Worm (Caenorhabditis elegans) whole organism, L2 larva: Measurements from ENCODE around the gene F59E12.1.

ENCODE experiments used
- C34F6.9 ChIP-seq: fragments of 150-350 bp; optimal IDR thresholded peaks from 2 replicates; lab custom pipeline; 2014; ENCODE audit warnings: missing biosample characterization, missing genetic modification characterization
- F13H6.1 ChIP-seq: sonication (generic microtip); optimal IDR thresholded peaks from 2 replicates; lab custom pipeline; 2016; ENCODE audit warnings: missing genetic modification characterization, missing compliant biosample characterization
- R02D3.7 ChIP-seq: fragments of 150-350 bp; optimal IDR thresholded peaks from 2 replicates; lab custom pipeline; 2014; ENCODE audit warnings: missing biosample characterization, missing genetic modification characterization
- Y55F3AM.14 ChIP-seq: fragments of 200-800 bp; sonication (Bioruptor generic); optimal IDR thresholded peaks from 2 replicates; lab custom pipeline; 2018; ENCODE audit warnings: mild to moderate bottlenecking, missing genetic modification characterization, missing compliant biosample characterization
- ZK546.5 ChIP-seq: sonication (generic microtip); optimal IDR thresholded peaks from 2 replicates; lab custom pipeline; 2017; ENCODE audit warnings: missing biosample characterization, missing genetic modification characterization
- aly-2 ChIP-seq: fragments of 150-350 bp; optimal IDR thresholded peaks from 2 replicates; lab custom pipeline; 2014; ENCODE audit warnings: missing biosample characterization, missing genetic modification characterization
- blmp-1 ChIP-seq: sonication (generic microtip); optimal IDR thresholded peaks from 2 replicates; lab custom pipeline; 2017; ENCODE audit warnings: missing genetic modification characterization, mild to moderate bottlenecking, missing compliant biosample characterization, antibody characterized with exemption, moderate library complexity; ENCODE audit not compliant: insufficient read depth
- ceh-16 ChIP-seq: fragments of 150-350 bp; optimal IDR thresholded peaks from 2 replicates; lab custom pipeline; 2014; ENCODE audit warnings: missing biosample characterization, missing genetic modification characterization
- ceh-82 ChIP-seq: fragments of 150-350 bp; optimal IDR thresholded peaks from 2 replicates; lab custom pipeline; 2014; ENCODE audit warnings: missing biosample characterization, missing genetic modification characterization
- dmd-4 ChIP-seq: sonication (generic microtip); optimal IDR thresholded peaks from 2 replicates; lab custom pipeline; 2017; ENCODE audit warnings: missing biosample characterization, missing genetic modification characterization
- egl-27 ChIP-seq: sonication (generic microtip); optimal IDR thresholded peaks from 3 replicates; lab custom pipeline; 2017; ENCODE audit warnings: missing biosample characterization, missing genetic modification reagents, missing genetic modification characterization
- elt-1 ChIP-seq: fragments of 150-350 bp; optimal IDR thresholded peaks from 2 replicates; lab custom pipeline; 2014; ENCODE audit warnings: missing biosample characterization, missing genetic modification characterization
- elt-3 ChIP-seq: sonication (generic microtip); optimal IDR thresholded peaks from 2 replicates; lab custom pipeline; 2017; ENCODE audit warnings: missing biosample characterization, missing genetic modification characterization
- gmeb-1 ChIP-seq: fragments of 150-350 bp; optimal IDR thresholded peaks from 2 replicates; lab custom pipeline; 2014; ENCODE audit warnings: missing biosample characterization, missing genetic modification characterization
- lin-11 ChIP-seq: fragments of 150-350 bp; sonication (generic microtip); optimal IDR thresholded peaks from 2 replicates; lab custom pipeline; 2014; ENCODE audit warnings: missing biosample characterization, missing genetic modification characterization, inconsistent platforms, mixed read lengths
- lin-13 ChIP-seq: fragments of 150-350 bp; optimal IDR thresholded peaks from 2 replicates; lab custom pipeline; 2014; ENCODE audit warnings: missing biosample characterization, missing genetic modification reagents, missing genetic modification characterization
- lin-39 ChIP-seq: fragments of 150-350 bp; optimal IDR thresholded peaks from 2 replicates; lab custom pipeline; 2014; ENCODE audit warnings: missing biosample characterization, missing genetic modification reagents, missing genetic modification characterization
- mbf-1 ChIP-seq: sonication (generic microtip); optimal IDR thresholded peaks from 2 replicates; lab custom pipeline; 2017; ENCODE audit warnings: missing biosample characterization, missing genetic modification characterization
- nhr-11 ChIP-seq: fragments of 150-350 bp; optimal IDR thresholded peaks from 2 replicates; lab custom pipeline; 2014; ENCODE audit warnings: missing biosample characterization, missing genetic modification characterization
- nhr-129 ChIP-seq: fragments of 150-350 bp; optimal IDR thresholded peaks from 2 replicates; lab custom pipeline; 2014; ENCODE audit warnings: missing biosample characterization, missing genetic modification characterization
- nhr-21 ChIP-seq: fragments of 150-350 bp; optimal IDR thresholded peaks from 2 replicates; lab custom pipeline; 2014; ENCODE audit warnings: missing biosample characterization, missing genetic modification characterization
- nhr-23 ChIP-seq: fragments of 150-350 bp; optimal IDR thresholded peaks from 2 replicates; lab custom pipeline; 2014; ENCODE audit warnings: missing biosample characterization, missing genetic modification reagents, missing genetic modification characterization
- nhr-237 ChIP-seq: fragments of 150-350 bp; optimal IDR thresholded peaks from 2 replicates; lab custom pipeline; 2014; ENCODE audit warnings: missing biosample characterization, missing genetic modification characterization
- nhr-25 ChIP-seq: fragments of 150-350 bp; sonication (generic microtip); optimal IDR thresholded peaks from 3 replicates; lab custom pipeline; 2014; ENCODE audit warnings: missing biosample characterization, missing genetic modification characterization
- nhr-6 ChIP-seq: fragments of 150-350 bp; optimal IDR thresholded peaks from 2 replicates; lab custom pipeline; 2014; ENCODE audit warnings: missing biosample characterization, missing genetic modification characterization
- nhr-77 ChIP-seq: fragments of 150-350 bp; optimal IDR thresholded peaks from 2 replicates; lab custom pipeline; 2014; ENCODE audit warnings: missing biosample characterization, missing genetic modification characterization
- peb-1 ChIP-seq: fragments of 150-350 bp; optimal IDR thresholded peaks from 2 replicates; lab custom pipeline; 2014; ENCODE audit warnings: missing biosample characterization, missing genetic modification characterization
- sem-4 ChIP-seq: fragments of 150-350 bp; optimal IDR thresholded peaks from 2 replicates; lab custom pipeline; 2014; ENCODE audit warnings: missing biosample characterization, missing genetic modification reagents, missing genetic modification characterization
- skn-1 ChIP-seq: sonication (generic microtip); optimal IDR thresholded peaks from 2 replicates; lab custom pipeline; 2017; ENCODE audit warnings: missing biosample characterization, missing genetic modification characterization
- sma-3 ChIP-seq: sonication (generic microtip); optimal IDR thresholded peaks from 2 replicates; lab custom pipeline; 2016; ENCODE audit warnings: missing genetic modification reagents, missing genetic modification characterization, missing compliant biosample characterization
- sma-9 ChIP-seq, 2 experiments: fragments of 150-350 bp in 1 of 2; sonication (generic microtip) in 1 of 2; optimal IDR thresholded peaks; 2 replicates each; lab custom pipeline; 2014 to 2016; ENCODE audit warnings: missing genetic modification characterization in 2 of 2, mild to moderate bottlenecking in 1 of 2, missing biosample characterization in 1 of 2, missing compliant biosample characterization in 1 of 2, missing genetic modification reagents in 1 of 2, moderate library complexity in 1 of 2
- snpc-4 ChIP-seq: fragments of 150-350 bp; optimal IDR thresholded peaks from 2 replicates; lab custom pipeline; 2014; ENCODE audit warnings: missing biosample characterization, missing genetic modification characterization
- unc-39 ChIP-seq: fragments of 150-350 bp; optimal IDR thresholded peaks from 2 replicates; lab custom pipeline; 2014; ENCODE audit warnings: missing biosample characterization, missing genetic modification characterization
- unc-62 ChIP-seq: fragments of 150-350 bp; optimal IDR thresholded peaks from 2 replicates; lab custom pipeline; 2014; ENCODE audit warnings: missing biosample characterization, missing genetic modification reagents, missing genetic modification characterization
- zag-1 ChIP-seq: fragments of 150-350 bp; optimal IDR thresholded peaks from 2 replicates; lab custom pipeline; 2014; ENCODE audit warnings: missing biosample characterization, missing genetic modification characterization
- ztf-1 ChIP-seq: fragments of 200-800 bp; sonication (Bioruptor generic); conservative IDR thresholded peaks from 2 replicates; pipeline ENCODE4 v1.3.6; 2022; ENCODE audit warnings: missing genetic modification characterization, missing compliant biosample characterization
- ztf-11 ChIP-seq: sonication (generic microtip); optimal IDR thresholded peaks from 2 replicates; lab custom pipeline; 2017; ENCODE audit warnings: missing biosample characterization, missing genetic modification characterization

Gene F59E12.1

ce11 chrII:5651426-5651825 is 2.9 kb upstream of the F59E12.1 start:
- TF ChIP-seq ceh-82 (tag; lab: Kevin White, UChicago) = no peak
- TF ChIP-seq blmp-1 = no peak
- no peak for TF ChIP-seq elt-1
- no peak for TF ChIP-seq lin-39 (tag; lab: Kevin White, UChicago)
- no peak for TF ChIP-seq nhr-237 (tag; lab: Kevin White, UChicago)
- TF ChIP-seq nhr-23 (tag; lab: Kevin White, UChicago) = no peak
- no peak for TF ChIP-seq ztf-11 (tag; lab: Kevin White, UChicago)
- no peak for TF ChIP-seq dmd-4
- TF ChIP-seq C34F6.9 = no peak
- TF ChIP-seq elt-3 (tag; lab: Kevin White, UChicago) = no peak
- TF ChIP-seq egl-27 (tag; lab: Kevin White, UChicago) = no peak
- TF ChIP-seq F13H6.1 = no peak
- no peak for TF ChIP-seq nhr-77 (tag; lab: Kevin White, UChicago)
- TF ChIP-seq nhr-129 (tag; lab: Kevin White, UChicago) = no peak

- no peak for TF ChIP-seq dmd-4
- TF ChIP-seq sma-3 (GFP tag; lab: Kevin White, UChicago) = no peak
- no peak for TF ChIP-seq ztf-11 (tag; lab: Kevin White, UChicago)
- TF ChIP-seq skn-1 (tag; lab: Kevin White, UChicago) = no peak
- TF ChIP-seq ZK546.5 (tag; lab: Kevin White, UChicago) = no peak
- TF ChIP-seq zag-1 (tag; lab: Kevin White, UChicago) = no peak
- TF ChIP-seq sma-9 (GFP tag; optimal IDR thresholded peaks at IDR 0.05; lab: Kevin White, UChicago) = no peak
- no peak for TF ChIP-seq sma-9 (tag; optimal IDR thresholded peaks at IDR 0.05; lab: Kevin White, UChicago)
- no peak for TF ChIP-seq nhr-11 (tag; lab: Kevin White, UChicago)
- TF ChIP-seq nhr-25 = no peak
- no peak for TF ChIP-seq unc-62 (GFP tag; lab: Kevin White, UChicago)
- no peak for TF ChIP-seq gmeb-1 (tag; lab: Kevin White, UChicago)
- no peak for TF ChIP-seq nhr-21 (tag; lab: Kevin White, UChicago)
- no peak for TF ChIP-seq lin-13 (GFP tag; lab: Kevin White, UChicago)
- TF ChIP-seq lin-11 (tag; lab: Kevin White, UChicago) = no peak
- no peak for TF ChIP-seq unc-39 (tag; lab: Kevin White, UChicago)
- TF ChIP-seq snpc-4 (tag; lab: Kevin White, UChicago) = no peak
- TF ChIP-seq, all 48 proteins: peak for 0
These were observed 2.0 kb upstream of the F59E12.1 start, which contains the start of gene bli-2 for ce11 chrII:5652334-5652733. TSS of gene bli-2 (minus strand) at chrII:5652434.

- TF ChIP-seq nhr-237 (tag; lab: Kevin White, UChicago) = no peak
- no peak for TF ChIP-seq nhr-21 (tag; lab: Kevin White, UChicago)
- no peak for TF ChIP-seq zag-1 (tag; lab: Kevin White, UChicago)
- TF ChIP-seq nhr-25 = no peak
- no peak for TF ChIP-seq unc-39 (tag; lab: Kevin White, UChicago)
- TF ChIP-seq nhr-129 (tag; lab: Kevin White, UChicago) = no peak
- TF ChIP-seq F13H6.1 = no peak
- TF ChIP-seq aly-2 (tag; lab: Kevin White, UChicago) = no peak
- TF ChIP-seq R02D3.7 (tag; lab: Kevin White, UChicago) = no peak
- TF ChIP-seq nhr-6 (tag; lab: Kevin White, UChicago) = no peak
- TF ChIP-seq mbf-1 (tag; lab: Kevin White, UChicago) = no peak
- no peak for TF ChIP-seq nhr-11 (tag; lab: Kevin White, UChicago)
- TF ChIP-seq sma-9 (GFP tag; optimal IDR thresholded peaks at IDR 0.05; lab: Kevin White, UChicago) = no peak
- no peak for TF ChIP-seq sma-9 (tag; optimal IDR thresholded peaks at IDR 0.05; lab: Kevin White, UChicago)
- no peak for TF ChIP-seq nhr-23 (tag; lab: Kevin White, UChicago)
- TF ChIP-seq peb-1 = no peak
These were observed 5.4 kb downstream of the F59E12.1 start, which contains the start of gene fut-3 for ce11 chrII:5659675-5660074. TSS of gene fut-3 (minus strand) at chrII:5659775.

DNA sequence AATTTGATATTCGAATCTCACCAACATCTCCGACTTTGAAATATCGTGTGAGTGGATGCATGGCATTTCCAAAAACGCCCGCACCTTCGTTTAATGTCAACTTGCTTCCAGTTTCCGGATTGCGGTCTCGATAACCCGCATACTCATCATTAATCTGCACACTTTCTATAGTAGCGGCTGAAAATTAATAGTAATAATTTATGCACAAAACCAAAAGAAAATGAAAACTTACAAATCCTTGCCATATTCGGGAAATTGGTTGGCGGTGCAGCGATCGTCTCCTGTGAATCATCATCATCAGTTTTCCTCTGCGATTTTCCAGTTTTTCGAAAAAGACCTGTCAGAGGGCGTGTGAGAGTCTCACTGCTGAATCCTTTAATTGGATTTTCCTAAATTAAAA is 5.8 kb downstream of the F59E12.1 start:
- no peak for TF ChIP-seq ztf-1 (GFP tag; lab: Robert Waterston, UW)
- no peak for TF ChIP-seq nhr-25
- TF ChIP-seq egl-27 (tag; lab: Kevin White, UChicago) = no peak
- TF ChIP-seq ZK546.5 (tag; lab: Kevin White, UChicago) = no peak
- no peak for TF ChIP-seq gmeb-1 (tag; lab: Kevin White, UChicago)
- TF ChIP-seq nhr-11 (tag; lab: Kevin White, UChicago) = no peak
- TF ChIP-seq sem-4 (tag; lab: Kevin White, UChicago) = no peak
- TF ChIP-seq F13H6.1 = no peak
- TF ChIP-seq Y55F3AM.14 (GFP tag; lab: Kevin White, UChicago) = no peak
- no peak for TF ChIP-seq ceh-16 (tag; lab: Kevin White, UChicago)
- no peak for TF ChIP-seq nhr-129 (tag; lab: Kevin White, UChicago)
